Worm (Caenorhabditis elegans): ENCODE measurements around the gene T24E12.11.

DNA sequence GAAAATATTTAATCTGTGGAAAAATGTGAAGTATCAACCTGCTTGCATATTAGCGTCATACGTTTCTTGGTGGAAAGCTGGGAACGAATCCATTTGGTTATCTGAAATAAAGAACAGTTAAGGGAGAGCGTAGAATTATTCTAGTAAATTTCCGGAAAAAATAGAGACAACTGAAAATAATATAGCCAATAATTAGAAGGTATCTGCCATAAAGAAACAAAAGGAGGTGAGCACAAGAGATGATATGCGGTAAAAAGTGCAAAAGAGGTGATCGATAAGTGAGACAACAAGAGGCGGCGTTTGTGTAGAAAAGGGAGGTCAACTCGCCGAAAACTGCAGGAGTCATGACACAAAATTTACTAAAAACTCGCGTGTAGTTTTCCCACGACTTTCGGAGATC, at the start of gene T24E12.11:
- TF ChIP-seq klf-2 (GFP tag; conservative IDR thresholded peaks at IDR 0.05) (no peak), ref-1 (GFP tag; conservative IDR thresholded peaks at IDR 0.05) (no peak), ztf-23 (GFP tag; IDR thresholded peaks at IDR 0.05) (no peak), med-1 (GFP tag; optimal IDR thresholded peaks at IDR 0.05; ENCODE audit: insufficient read depth) (no peak), T22C8.4 (GFP tag; IDR thresholded peaks at IDR 0.05) (no peak)

Data from whole organism, midembryonic.